Worm (Caenorhabditis elegans) whole organism, late embryonic: ENCODE data around the gene srd-21.

Experiments used
- ceh-18 ChIP-seq: sonication (generic microtip); optimal IDR thresholded peaks from 2 replicates; lab custom pipeline; 2016; ENCODE audit warnings: missing genetic modification characterization, missing compliant biosample characterization
- ceh-31 ChIP-seq: sonication (generic microtip); optimal IDR thresholded peaks from 2 replicates; lab custom pipeline; 2016; ENCODE audit warnings: missing genetic modification characterization, missing compliant biosample characterization
- dmd-4 ChIP-seq: sonication (generic microtip); optimal IDR thresholded peaks from 2 replicates; lab custom pipeline; 2016; ENCODE audit warnings: borderline replicate concordance, missing genetic modification characterization, missing compliant biosample characterization
- fkh-10 ChIP-seq: fragments of 150-350 bp; optimal IDR thresholded peaks from 2 replicates; lab custom pipeline; 2014; ENCODE audit warnings: missing biosample characterization, missing genetic modification reagents, missing genetic modification characterization
- hlh-13 ChIP-seq: fragments of 200-800 bp; sonication (Bioruptor generic); optimal IDR thresholded peaks from 2 replicates; lab custom pipeline; 2018; ENCODE audit warnings: mild to moderate bottlenecking, missing genetic modification characterization, missing compliant biosample characterization
- hlh-6 ChIP-seq: sonication (generic microtip); optimal IDR thresholded peaks from 2 replicates; lab custom pipeline; 2016; ENCODE audit warnings: missing genotype, missing genetic modification characterization, missing compliant biosample characterization
- hlh-8 ChIP-seq: sonication (generic microtip); optimal IDR thresholded peaks from 2 replicates; lab custom pipeline; 2016; ENCODE audit warnings: missing genotype, missing genetic modification characterization, missing compliant biosample characterization
- lin-11 ChIP-seq: fragments of 200-800 bp; sonication (Bioruptor generic); optimal IDR thresholded peaks from 2 replicates; lab custom pipeline; 2018; ENCODE audit warnings: mild to moderate bottlenecking, missing genetic modification characterization, missing compliant biosample characterization
- nhr-11 ChIP-seq: fragments of 150-350 bp; optimal IDR thresholded peaks from 2 replicates; lab custom pipeline; 2014; ENCODE audit warnings: missing biosample characterization, missing genetic modification characterization
- pag-3 ChIP-seq: sonication (generic microtip); optimal IDR thresholded peaks from 2 replicates; lab custom pipeline; 2016; ENCODE audit warnings: missing compliant biosample characterization, missing genetic modification characterization, borderline replicate concordance
- rnt-1 ChIP-seq: sonication (generic microtip); optimal IDR thresholded peaks from 2 replicates; lab custom pipeline; 2016; ENCODE audit warnings: missing genetic modification characterization, missing compliant biosample characterization
- zip-5 ChIP-seq: sonication (generic microtip); optimal IDR thresholded peaks from 2 replicates; lab custom pipeline; 2016; ENCODE audit warnings: missing genetic modification characterization, missing compliant biosample characterization

- TF ChIP-seq pag-3 = no peak
- no peak for TF ChIP-seq lin-11
- no peak for TF ChIP-seq ceh-18
- TF ChIP-seq nhr-11 (tag; lab: Kevin White, UChicago) = no peak
- TF ChIP-seq hlh-8 = no peak
- TF ChIP-seq zip-5 (tag; lab: Kevin White, UChicago) = no peak
- TF ChIP-seq fkh-10 (GFP tag; lab: Kevin White, UChicago) = no peak
- TF ChIP-seq rnt-1 (tag; lab: Kevin White, UChicago) = no peak
- TF ChIP-seq ceh-31 (tag; lab: Kevin White, UChicago) = no peak
- TF ChIP-seq hlh-13 = no peak
- TF ChIP-seq hlh-6 (tag; lab: Kevin White, UChicago) = no peak
- no peak for TF ChIP-seq dmd-4
Observed at ce11 chrV:16643558-16643957, 13.9 kb downstream of the srd-21 start, which contains the start of gene srw-77.
